Fruit fly (Drosophila melanogaster) whole organism, wandering third instar larva: ENCODE results near the gene Agpat3.
A peak's percentile ranks its signal among the peaks of the same experiment; 100 is the strongest.

Experiments used
- Dfd ChIP-seq: fragments of >200 bp; optimal IDR thresholded peaks from 2 replicates; lab custom pipeline; 2017; ENCODE audit warnings: missing biosample characterization, missing genetic modification characterization
- br ChIP-seq: fragments of 200-800 bp; sonication (Bioruptor generic); optimal IDR thresholded peaks from 2 replicates; lab custom pipeline; 2016; ENCODE audit warnings: missing biosample characterization, missing genetic modification characterization
- foxo ChIP-seq, 2 experiments: fragments of 200-800 bp; sonication (Bioruptor generic); optimal IDR thresholded peaks; 2 replicates in 1 of 2; 3 replicates in 1 of 2; lab custom pipeline; 2016 to 2017; ENCODE audit warnings: missing biosample characterization in 2 of 2, missing genetic modification characterization in 2 of 2

- TF ChIP-seq br (GFP tag; lab: Kevin White, UChicago), result peak; percentile 51
- TF ChIP-seq Dfd (GFP tag; lab: Kevin White, UChicago), result no peak
- TF ChIP-seq foxo (GFP tag; optimal IDR thresholded peaks at IDR 0.05; lab: Kevin White, UChicago), result peak in 1 of 2 experiments; percentile 61
Measured at dm6 chr3L:16361200-16361815, 24.4 kb downstream of the Agpat3 start.
